Worm (Caenorhabditis elegans) whole organism, early embryonic: ENCODE results near the gene mrpl-18.

Experiments
- B0310.2 ChIP-seq: sonication (generic microtip); optimal IDR thresholded peaks from 2 replicates; lab custom pipeline; 2016; ENCODE audit warnings: mild to moderate bottlenecking, missing genetic modification characterization, missing compliant biosample characterization
- F13C5.2 ChIP-seq: sonication (generic microtip); optimal IDR thresholded peaks from 2 replicates; lab custom pipeline; 2017; ENCODE audit warnings: mild to moderate bottlenecking, missing genetic modification characterization, inconsistent platforms, missing compliant biosample characterization
- aly-1 ChIP-seq: sonication (generic microtip); optimal IDR thresholded peaks from 2 replicates; lab custom pipeline; 2016; ENCODE audit warnings: missing genetic modification characterization, missing compliant biosample characterization
- ama-1 ChIP-seq: fragments of 150-350 bp; optimal IDR thresholded peaks from 2 replicates; lab custom pipeline; 2014
- ceh-13 ChIP-seq: fragments of 200-800 bp; sonication (Bioruptor generic); optimal IDR thresholded peaks from 2 replicates; lab custom pipeline; 2018; ENCODE audit warnings: mild to moderate bottlenecking, missing genetic modification characterization, missing compliant biosample characterization
- ceh-36 ChIP-seq: sonication (generic microtip); optimal IDR thresholded peaks from 2 replicates; lab custom pipeline; 2016; ENCODE audit warnings: missing genetic modification characterization, inconsistent platforms, missing compliant biosample characterization
- ets-7 ChIP-seq: sonication (generic microtip); optimal IDR thresholded peaks from 2 replicates; lab custom pipeline; 2016; ENCODE audit warnings: missing genotype, missing genetic modification characterization, missing compliant biosample characterization
- flt-1 ChIP-seq: fragments of 200-800 bp; sonication (Bioruptor generic); IDR thresholded peaks from 2 replicates; pipeline ENCODE4 v1.3.6; 2022; ENCODE audit warnings: missing genetic modification characterization, missing compliant biosample characterization
- hmbx-1 ChIP-seq: sonication (generic microtip); optimal IDR thresholded peaks from 2 replicates; lab custom pipeline; 2016; ENCODE audit warnings: mild to moderate bottlenecking, missing genetic modification characterization, missing compliant biosample characterization
- hmg-4 ChIP-seq: fragments of 200-800 bp; sonication (Bioruptor generic); optimal IDR thresholded peaks from 2 replicates; lab custom pipeline; 2018; ENCODE audit warnings: mild to moderate bottlenecking, missing genetic modification characterization, missing compliant biosample characterization
- hnd-1 ChIP-seq: sonication (generic microtip); optimal IDR thresholded peaks from 2 replicates; lab custom pipeline; 2016; ENCODE audit warnings: missing genetic modification characterization, missing compliant biosample characterization
- pes-1 ChIP-seq: fragments of 200-800 bp; sonication (Bioruptor generic); IDR thresholded peaks from 2 replicates; pipeline ENCODE4 v1.3.6; 2022; ENCODE audit warnings: missing genetic modification reagents, missing genetic modification characterization, missing compliant biosample characterization
- scrt-1 ChIP-seq: fragments of 200-800 bp; sonication (Bioruptor generic); IDR thresholded peaks from 2 replicates; pipeline ENCODE4 v1.3.6; 2022; ENCODE audit warnings: missing genetic modification characterization, missing compliant biosample characterization
- sea-1 ChIP-seq: fragments of 200-800 bp; sonication (Bioruptor generic); conservative IDR thresholded peaks from 2 replicates; pipeline ENCODE4 v1.3.6; 2022; ENCODE audit warnings: missing genetic modification characterization, missing compliant biosample characterization
- tbx-11 ChIP-seq: fragments of 200-800 bp; sonication (Bioruptor generic); IDR thresholded peaks from 2 replicates; pipeline ENCODE4 v1.3.6; 2022; ENCODE audit warnings: missing genetic modification characterization, missing compliant biosample characterization
- tbx-37 ChIP-seq: fragments of 200-800 bp; sonication (Bioruptor generic); conservative IDR thresholded peaks from 2 replicates; pipeline ENCODE4 v1.3.6; 2022; ENCODE audit warnings: missing genetic modification reagents, missing genetic modification characterization, missing compliant biosample characterization
- tra-4 ChIP-seq: sonication (generic microtip); optimal IDR thresholded peaks from 2 replicates; lab custom pipeline; 2017; ENCODE audit warnings: missing genetic modification characterization, missing compliant biosample characterization

The mrpl-18 gene

DNA sequence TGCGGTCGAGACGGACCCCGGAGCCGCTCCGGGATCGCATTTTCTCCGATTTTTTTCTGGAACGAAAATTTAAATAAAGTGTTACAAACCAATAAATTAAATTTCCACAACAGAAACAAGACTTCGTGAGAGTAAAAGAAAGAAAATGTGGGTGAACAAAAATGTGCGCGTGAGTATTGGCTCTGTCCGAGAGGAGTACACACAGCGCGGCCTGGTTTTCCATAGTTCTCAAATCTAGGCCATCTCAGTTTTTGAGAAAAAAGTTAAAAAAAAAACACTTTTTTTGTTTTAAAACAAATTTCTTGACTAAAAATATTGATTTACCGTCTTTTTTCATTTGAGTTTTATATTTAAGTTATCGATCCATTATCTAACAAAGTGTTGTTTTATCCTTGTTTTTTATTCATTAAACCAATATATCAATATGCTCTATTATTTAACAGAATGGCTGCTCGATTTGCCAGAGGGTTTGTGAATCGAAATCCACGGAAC is at the start of gene mrpl-18, which contains the start of gene C14B9.8:
TSS of gene mrpl-18 (plus strand) at position 442 of the 492 bp plus-strand sequence.
TSS of gene C14B9.8 (minus strand) at position 56 of the 492 bp plus-strand sequence.
- TF ChIP-seq hmg-4 (GFP tag; lab: Kevin White, UChicago) = no peak
- no peak for TF ChIP-seq ceh-13
- no peak for TF ChIP-seq aly-1 (tag; lab: Kevin White, UChicago)
- no peak for TF ChIP-seq ceh-36 (tag; lab: Kevin White, UChicago)
- TF ChIP-seq pes-1 (GFP tag; lab: Robert Waterston, UW) = no peak; the same call in 1 of the 2 replicates
- peak; percentile 74 for TF ChIP-seq tbx-37 (GFP tag; lab: Robert Waterston, UW)
- no peak for TF ChIP-seq tbx-11 (GFP tag; lab: Robert Waterston, UW)
- TF ChIP-seq F13C5.2 (tag; lab: Kevin White, UChicago) = no peak
- no peak for TF ChIP-seq hmbx-1 (tag; lab: Kevin White, UChicago)
- TF ChIP-seq hnd-1 = no peak
- TF ChIP-seq B0310.2 (tag; lab: Kevin White, UChicago) = no peak
- no peak for TF ChIP-seq ama-1 (lab: Kevin White, UChicago)
- peak; percentile 38 for TF ChIP-seq ets-7
- no peak for TF ChIP-seq scrt-1 (GFP tag; lab: Robert Waterston, UW)
- no peak for TF ChIP-seq sea-1
- TF ChIP-seq tra-4 (tag; lab: Kevin White, UChicago) = no peak
- TF ChIP-seq flt-1 (GFP tag; lab: Robert Waterston, UW) = no peak; the same call in 1 of the 2 replicates

DNA sequence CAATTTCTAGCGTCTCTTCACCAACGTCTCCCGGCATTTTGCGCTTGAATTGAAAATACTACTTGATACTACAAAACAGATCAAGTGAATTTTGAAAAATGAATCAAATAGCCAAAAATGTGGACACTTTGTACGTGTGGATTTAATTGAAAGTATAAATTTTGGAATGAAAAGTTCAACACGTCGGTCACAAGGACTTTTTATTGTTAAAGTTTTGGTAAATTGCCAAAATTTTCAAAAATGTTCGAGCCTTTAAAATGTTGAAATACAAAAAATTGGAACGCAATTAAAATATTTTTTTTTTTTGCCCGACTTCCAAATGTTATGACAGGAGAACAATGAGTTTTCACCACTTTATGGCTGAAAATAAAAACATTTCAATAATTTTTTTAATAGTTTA is 46.7 kb upstream of the mrpl-18 start, which contains the start of gene K06H7.8:
TSS of gene K06H7.8 (minus strand) at position 101 of the 400 bp plus-strand sequence.
- TF ChIP-seq flt-1 (GFP tag; lab: Robert Waterston, UW) (no peak), aly-1 (tag; lab: Kevin White, UChicago) (no peak), ama-1 (lab: Kevin White, UChicago) (no peak), ets-7 (no peak), hmbx-1 (tag; lab: Kevin White, UChicago) (no peak), ceh-36 (tag; lab: Kevin White, UChicago) (no peak), tbx-11 (GFP tag; lab: Robert Waterston, UW) (no peak), hmg-4 (GFP tag; lab: Kevin White, UChicago) (no peak), scrt-1 (GFP tag; lab: Robert Waterston, UW) (no peak), ceh-13 (no peak), hnd-1 (no peak), B0310.2 (tag; lab: Kevin White, UChicago) (no peak), pes-1 (GFP tag; lab: Robert Waterston, UW) (no peak), tra-4 (tag; lab: Kevin White, UChicago) (no peak), F13C5.2 (tag; lab: Kevin White, UChicago) (no peak), tbx-37 (GFP tag; lab: Robert Waterston, UW) (no peak), sea-1 (no peak)

- TF ChIP-seq hmg-4 (GFP tag; lab: Kevin White, UChicago) (no peak), F13C5.2 (tag; lab: Kevin White, UChicago) (no peak), sea-1 (no peak), hmbx-1 (tag; lab: Kevin White, UChicago) (no peak), hnd-1 (no peak), tra-4 (tag; lab: Kevin White, UChicago) (no peak), ets-7 (no peak), ceh-13 (no peak), tbx-11 (GFP tag; lab: Robert Waterston, UW) (no peak), B0310.2 (tag; lab: Kevin White, UChicago) (no peak), scrt-1 (GFP tag; lab: Robert Waterston, UW) (no peak), pes-1 (GFP tag; lab: Robert Waterston, UW) (no peak), ama-1 (lab: Kevin White, UChicago) (no peak), ceh-36 (tag; lab: Kevin White, UChicago) (no peak), flt-1 (GFP tag; lab: Robert Waterston, UW) (no peak), aly-1 (tag; lab: Kevin White, UChicago) (no peak)
These were observed 45.8 kb upstream of the mrpl-18 start, which contains the start of gene K06H7.1 for ce11 chrIII:8099022-8099421. Gene K06H7.1 (plus strand): TSS chrIII:8099322.

DNA sequence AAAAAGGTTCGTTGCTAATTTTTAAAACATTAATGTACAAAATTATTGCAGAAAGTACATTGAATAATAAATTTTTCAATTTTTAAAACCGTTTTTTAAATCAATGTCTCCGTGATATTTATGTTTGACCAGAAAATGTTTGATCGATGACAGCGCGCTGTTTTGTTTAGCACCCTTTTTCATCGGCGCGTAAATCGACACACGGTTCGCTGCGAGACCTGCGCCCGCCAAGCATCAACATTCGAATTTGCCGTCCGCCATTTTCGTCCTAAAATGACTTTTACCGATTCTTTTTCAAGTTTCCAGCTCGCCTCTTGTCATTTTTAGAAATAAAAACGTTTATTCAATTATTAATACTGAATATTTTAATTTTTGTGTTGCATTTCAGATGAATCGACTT is 43.9 kb upstream of the mrpl-18 start, which contains the start of gene plk-1:
TSS of gene plk-1 (plus strand) at position 389 of the 400 bp plus-strand sequence.
- TF ChIP-seq pes-1 (GFP tag; lab: Robert Waterston, UW) (no peak), ceh-36 (tag; lab: Kevin White, UChicago) (no peak), tbx-37 (GFP tag; lab: Robert Waterston, UW) (no peak), tbx-11 (GFP tag; lab: Robert Waterston, UW) (no peak), scrt-1 (GFP tag; lab: Robert Waterston, UW) (no peak), F13C5.2 (tag; lab: Kevin White, UChicago) (no peak), hnd-1 (no peak), tra-4 (tag; lab: Kevin White, UChicago) (no peak), ets-7 (no peak)

ce11 chrIII:8105771-8106170 is 39.0 kb upstream of the mrpl-18 start:
- TF ChIP-seq scrt-1 (GFP tag; lab: Robert Waterston, UW) = no peak
- TF ChIP-seq tbx-11 (GFP tag; lab: Robert Waterston, UW) = no peak
- no peak for TF ChIP-seq flt-1 (GFP tag; lab: Robert Waterston, UW)
- TF ChIP-seq tbx-37 (GFP tag; lab: Robert Waterston, UW) = no peak
- no peak for TF ChIP-seq tra-4 (tag; lab: Kevin White, UChicago)
- TF ChIP-seq ama-1 (lab: Kevin White, UChicago) = no peak
- no peak for TF ChIP-seq pes-1 (GFP tag; lab: Robert Waterston, UW)
- TF ChIP-seq hnd-1 = no peak
- TF ChIP-seq ceh-36 (tag; lab: Kevin White, UChicago) = no peak
- TF ChIP-seq hmg-4 (GFP tag; lab: Kevin White, UChicago) = no peak
- no peak for TF ChIP-seq hmbx-1 (tag; lab: Kevin White, UChicago)

ce11 chrIII:8106476-8106875 is 38.3 kb upstream of the mrpl-18 start:
- peak; percentile 75 for TF ChIP-seq ceh-36 (tag; lab: Kevin White, UChicago)
- TF ChIP-seq flt-1 (GFP tag; lab: Robert Waterston, UW) = peak; percentile 86
- TF ChIP-seq pes-1 (GFP tag; lab: Robert Waterston, UW) = peak; percentile 91
- TF ChIP-seq ama-1 (lab: Kevin White, UChicago) = no peak
- peak; percentile 77 for TF ChIP-seq tbx-11 (GFP tag; lab: Robert Waterston, UW)
- TF ChIP-seq B0310.2 (tag; lab: Kevin White, UChicago) = peak; percentile 79
- TF ChIP-seq tra-4 (tag; lab: Kevin White, UChicago) = peak; percentile 51
- TF ChIP-seq F13C5.2 (tag; lab: Kevin White, UChicago) = peak; percentile 80
- TF ChIP-seq aly-1 (tag; lab: Kevin White, UChicago) = peak; percentile 88
- peak; percentile 88 for TF ChIP-seq scrt-1 (GFP tag; lab: Robert Waterston, UW)
- peak; percentile 92 for TF ChIP-seq hmg-4 (GFP tag; lab: Kevin White, UChicago)
- TF ChIP-seq hmbx-1 (tag; lab: Kevin White, UChicago) = peak; percentile 27
- TF ChIP-seq hnd-1 = peak; percentile 66
- peak; percentile 67 for TF ChIP-seq tbx-37 (GFP tag; lab: Robert Waterston, UW)
- TF ChIP-seq sea-1 = peak; percentile 88
- TF ChIP-seq ceh-13 = peak; percentile 64
- TF ChIP-seq ets-7 = peak; percentile 50
